Worm (Caenorhabditis elegans): ENCODE measurements around the gene hda-5.

The hda-5 gene

DNA sequence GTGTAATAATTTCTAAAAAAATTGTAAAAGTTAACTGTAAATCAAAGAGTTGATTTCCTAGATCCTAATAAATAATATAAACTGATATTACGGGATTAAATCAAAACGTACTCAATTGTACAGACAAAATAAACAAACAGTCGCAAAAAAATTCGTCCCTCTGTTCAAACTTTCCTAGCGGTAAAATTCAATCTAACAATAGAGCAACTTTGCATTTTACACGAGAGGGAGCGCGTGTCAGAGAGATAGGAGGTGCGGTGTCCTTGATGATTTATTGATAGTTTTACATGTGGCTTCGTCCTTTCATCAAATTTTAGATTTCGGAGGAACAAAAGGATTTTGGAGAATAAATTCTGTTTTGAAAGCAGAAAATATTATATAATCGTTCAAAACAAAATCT is 31.8 kb downstream of the hda-5 start:
- no peak for TF ChIP-seq somi-1 (GFP tag; optimal IDR thresholded peaks at IDR 0.05)
- no peak for TF ChIP-seq madf-8 (GFP tag; conservative IDR thresholded peaks at IDR 0.05)
- TF ChIP-seq attf-5 (GFP tag; optimal IDR thresholded peaks at IDR 0.05), result peak; percentile 7
- no peak for TF ChIP-seq Y53G8AR.9 (GFP tag; conservative IDR thresholded peaks at IDR 0.05)
- TF ChIP-seq nhr-80 (tag; optimal IDR thresholded peaks at IDR 0.05), result peak; percentile 31

- TF ChIP-seq snpc-1.3 (tag; optimal IDR thresholded peaks at IDR 0.05; ENCODE audit: insufficient read depth), result no peak
Observed at ce11 chrII:11832475-11832874, 33.6 kb downstream of the hda-5 start, which contains the start of gene clec-144. clec-144 (minus strand) TSS chrII:11832575.

- TF ChIP-seq ztf-26 (tag; optimal IDR thresholded peaks at IDR 0.05), result no peak
- TF ChIP-seq dox-1 (GFP tag; IDR thresholded peaks at IDR 0.05), result no peak
- TF ChIP-seq him-1 (tag; optimal IDR thresholded peaks at IDR 0.05), result no peak
- TF ChIP-seq tlf-1 (GFP tag; optimal IDR thresholded peaks at IDR 0.05), result no peak
- TF ChIP-seq B0035.1 (tag; optimal IDR thresholded peaks at IDR 0.05), result no peak
- TF ChIP-seq T26A5.8 (tag; optimal IDR thresholded peaks at IDR 0.05), result no peak
- TF ChIP-seq F37B4.10 (GFP tag; IDR thresholded peaks at IDR 0.05), result no peak
- no peak for TF ChIP-seq lin-35 (GFP tag; optimal IDR thresholded peaks at IDR 0.05)
- TF ChIP-seq D2030.7 (GFP tag; IDR thresholded peaks at IDR 0.05), result no peak
- TF ChIP-seq bed-2 (GFP tag; IDR thresholded peaks at IDR 0.05), result no peak
- no peak for TF ChIP-seq rec-8 (tag; optimal IDR thresholded peaks at IDR 0.05)
- TF ChIP-seq sdz-38 (tag; optimal IDR thresholded peaks at IDR 0.05), result no peak
- TF ChIP-seq gei-17 (GFP tag; optimal IDR thresholded peaks at IDR 0.05), result no peak
- no peak for TF ChIP-seq bed-1 (GFP tag; IDR thresholded peaks at IDR 0.05)
- no peak for TF ChIP-seq ztf-28 (GFP tag; IDR thresholded peaks at IDR 0.05)
Observed at ce11 chrII:11835208-11835607, 36.4 kb downstream of the hda-5 start, which contains the start of gene T27D12.6. T27D12.6 (plus strand) TSS chrII:11835508.

- peak; percentile 66 for TF ChIP-seq ztf-26 (tag; optimal IDR thresholded peaks at IDR 0.05)
- TF ChIP-seq nhr-80 (tag; optimal IDR thresholded peaks at IDR 0.05), result peak; percentile 19
- peak; percentile 66 for TF ChIP-seq somi-1 (GFP tag; optimal IDR thresholded peaks at IDR 0.05)
- peak; percentile 61 for TF ChIP-seq lin-40 (tag; optimal IDR thresholded peaks at IDR 0.05)
- TF ChIP-seq F22D6.2 (tag; optimal IDR thresholded peaks at IDR 0.05), result peak; percentile 11
- 0 out of 2 replicates have a peak, but pooled peaks have one; percentile 25 for TF ChIP-seq K11D2.4 (GFP tag; IDR thresholded peaks at IDR 0.05)
- TF ChIP-seq ZK185.1 (tag; optimal IDR thresholded peaks at IDR 0.05; ENCODE audit: poor library complexity, severe bottlenecking), result no peak
- TF ChIP-seq lin-26 (GFP tag; IDR thresholded peaks at IDR 0.05), result 0 out of 2 replicates have a peak, but pooled peaks have one; percentile 21
- TF ChIP-seq atf-7 (tag; optimal IDR thresholded peaks at IDR 0.05), result no peak
- TF ChIP-seq C06A6.2 (GFP tag; conservative IDR thresholded peaks at IDR 0.05), result peak; percentile 52; the same call in 1 of the 2 replicates
Observed at ce11 chrII:11836554-11837218, 37.8 kb downstream of the hda-5 start.

DNA sequence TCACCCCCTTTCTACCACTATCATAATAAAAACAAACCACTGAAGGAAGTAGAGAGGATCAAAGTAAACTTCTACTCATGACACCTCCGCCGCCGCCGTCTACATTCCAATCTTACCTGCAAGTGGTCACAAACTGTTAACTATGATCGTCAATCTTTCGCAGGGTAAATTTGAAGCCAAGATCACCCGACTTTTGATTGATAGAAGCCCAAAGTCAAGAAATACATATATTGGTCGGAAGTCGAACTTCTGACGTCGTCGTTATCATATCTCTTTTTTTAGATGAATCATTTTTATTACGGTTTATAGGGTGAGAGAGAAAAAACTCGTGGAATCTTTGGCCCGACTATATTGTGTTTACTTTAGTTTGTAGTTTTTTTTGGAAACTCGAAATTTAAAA is 39.5 kb downstream of the hda-5 start:
- TF ChIP-seq xnd-1 (tag; optimal IDR thresholded peaks at IDR 0.05) (no peak), ztf-3 (GFP tag; optimal IDR thresholded peaks at IDR 0.05) (no peak), ceh-58 (GFP tag; IDR thresholded peaks at IDR 0.05) (no peak), nhr-80 (tag; optimal IDR thresholded peaks at IDR 0.05) (no peak), K11D2.4 (GFP tag; IDR thresholded peaks at IDR 0.05) (0 out of 2 replicates have a peak, but pooled peaks have one; percentile 49), nhr-27 (tag; optimal IDR thresholded peaks at IDR 0.05) (no peak), B0019.2 (GFP tag; conservative IDR thresholded peaks at IDR 0.05) (no peak), egl-44 (GFP tag; IDR thresholded peaks at IDR 0.05) (no peak), D2030.7 (GFP tag; IDR thresholded peaks at IDR 0.05) (no peak), somi-1 (GFP tag; optimal IDR thresholded peaks at IDR 0.05) (peak; percentile 64), rec-8 (tag; optimal IDR thresholded peaks at IDR 0.05) (no peak), lin-40 (tag; optimal IDR thresholded peaks at IDR 0.05) (peak; percentile 36), nfya-2 (GFP tag; IDR thresholded peaks at IDR 0.05) (no peak), K12H6.12 (tag; optimal IDR thresholded peaks at IDR 0.05) (no peak), nhr-179 (tag; optimal IDR thresholded peaks at IDR 0.05) (no peak), C06A6.2 (GFP tag; conservative IDR thresholded peaks at IDR 0.05) (0 out of 2 replicates have a peak, but pooled peaks have one; percentile 13), Y53F4B.3 (GFP tag; IDR thresholded peaks at IDR 0.05) (no peak), die-1 (tag; optimal IDR thresholded peaks at IDR 0.05) (peak; percentile 13), Y53G8AR.9 (GFP tag; conservative IDR thresholded peaks at IDR 0.05) (no peak), hlh-26 (GFP tag; conservative IDR thresholded peaks at IDR 0.05) (no peak)
